Fruit fly (Drosophila melanogaster) whole organism, prepupa: ENCODE results near the gene Sas-4.

Experiments used
- Blimp-1 ChIP-seq: fragments of 200-800 bp; sonication (Bioruptor generic); optimal IDR thresholded peaks from 3 replicates; lab custom pipeline; 2017; ENCODE audit warnings: missing biosample characterization, missing genetic modification characterization, mild to moderate bottlenecking, moderate library complexity, missing genetic modification reagents
- CG10631 ChIP-seq: fragments of 200-800 bp; sonication (Bioruptor generic); optimal IDR thresholded peaks from 2 replicates; lab custom pipeline; 2016; ENCODE audit warnings: missing biosample characterization, missing genetic modification characterization
- CG11762 ChIP-seq: fragments of 200-800 bp; sonication (Bioruptor generic); optimal IDR thresholded peaks from 3 replicates; lab custom pipeline; 2016; ENCODE audit warnings: missing biosample characterization, missing genetic modification characterization; ENCODE audit not compliant: insufficient read depth
- CG11902 ChIP-seq: fragments of 200-800 bp; sonication (Bioruptor generic); optimal IDR thresholded peaks from 3 replicates; lab custom pipeline; 2016; ENCODE audit warnings: missing biosample characterization, missing genetic modification characterization
- CG1621 ChIP-seq: fragments of 200-800 bp; sonication (Bioruptor generic); optimal IDR thresholded peaks from 3 replicates; lab custom pipeline; 2018; ENCODE audit warnings: missing biosample characterization, mild to moderate bottlenecking, missing genetic modification characterization
- CG16779 ChIP-seq: fragments of 200-800 bp; sonication (Bioruptor generic); optimal IDR thresholded peaks from 3 replicates; lab custom pipeline; 2017; ENCODE audit warnings: missing biosample characterization, mild to moderate bottlenecking, missing genetic modification characterization
- CG3032 ChIP-seq: fragments of 200-800 bp; optimal IDR thresholded peaks from 2 replicates; lab custom pipeline; 2019; ENCODE audit warnings: missing biosample characterization, mild to moderate bottlenecking, missing genetic modification characterization, moderate library complexity
- CG31627 ChIP-seq: fragments of 200-800 bp; sonication (Bioruptor generic); optimal IDR thresholded peaks from 3 replicates; lab custom pipeline; 2016; ENCODE audit warnings: missing biosample characterization, missing genetic modification characterization
- CG32006 ChIP-seq: fragments of 200-800 bp; sonication (Bioruptor generic); optimal IDR thresholded peaks from 3 replicates; lab custom pipeline; 2017; ENCODE audit warnings: missing biosample characterization, mild to moderate bottlenecking, missing genetic modification characterization
- CG34406 ChIP-seq: fragments of 200-800 bp; sonication (Bioruptor generic); optimal IDR thresholded peaks from 3 replicates; lab custom pipeline; 2016; ENCODE audit warnings: missing biosample characterization, missing genetic modification characterization
- CG3919 ChIP-seq: fragments of 200-800 bp; sonication (Bioruptor generic); optimal IDR thresholded peaks from 3 replicates; lab custom pipeline; 2016; ENCODE audit warnings: missing biosample characterization, missing genetic modification characterization
- CG6163 ChIP-seq: fragments of 200-800 bp; sonication (Bioruptor generic); IDR thresholded peaks from 3 replicates; pipeline ENCODE4 v1.3.6; 2022; ENCODE audit warnings: missing biosample characterization, missing genetic modification characterization
- CG6276 ChIP-seq: fragments of 200-800 bp; sonication (Bioruptor generic); optimal IDR thresholded peaks from 2 replicates; lab custom pipeline; 2017; ENCODE audit warnings: missing biosample characterization, mild to moderate bottlenecking, missing genetic modification characterization
- CG6854 ChIP-seq: fragments of 200-800 bp; sonication (Bioruptor generic); optimal IDR thresholded peaks from 2 replicates; lab custom pipeline; 2017; ENCODE audit warnings: missing biosample characterization, mild to moderate bottlenecking, missing genetic modification characterization
- CG7368 ChIP-seq: fragments of 200-800 bp; sonication (Bioruptor generic); optimal IDR thresholded peaks from 3 replicates; lab custom pipeline; 2016; ENCODE audit warnings: missing biosample characterization, missing genetic modification characterization
- CG8319 ChIP-seq: fragments of 200-800 bp; sonication (Bioruptor generic); optimal IDR thresholded peaks from 3 replicates; lab custom pipeline; 2016; ENCODE audit warnings: missing biosample characterization, missing genetic modification characterization
- CG8632 ChIP-seq: fragments of 200-800 bp; sonication (Bioruptor generic); optimal IDR thresholded peaks from 3 replicates; lab custom pipeline; 2016; ENCODE audit warnings: missing biosample characterization, missing genetic modification characterization
- Eip78C ChIP-seq: fragments of 200-800 bp; sonication (Bioruptor generic); peaks from one replicate; lab custom pipeline; 2016; ENCODE audit warnings: missing biosample characterization, missing genetic modification characterization
- Ets96B ChIP-seq: fragments of 200-800 bp; optimal IDR thresholded peaks from 2 replicates; lab custom pipeline; 2019; ENCODE audit warnings: missing biosample characterization, mild to moderate bottlenecking, missing genetic modification characterization, moderate library complexity
- Hr38 ChIP-seq: sonication (Bioruptor generic); optimal IDR thresholded peaks from 2 replicates; lab custom pipeline; 2016; ENCODE audit warnings: missing biosample characterization, missing genetic modification characterization
- Hr39 ChIP-seq: fragments of 200-800 bp; sonication (Bioruptor generic); optimal IDR thresholded peaks from 2 replicates; lab custom pipeline; 2016; ENCODE audit warnings: missing biosample characterization, missing genetic modification characterization
- Hr4 ChIP-seq: fragments of 200-800 bp; sonication (Bioruptor generic); optimal IDR thresholded peaks from 3 replicates; lab custom pipeline; 2016; ENCODE audit warnings: missing biosample characterization, missing genetic modification characterization
- Lpt ChIP-seq: fragments of 200-800 bp; sonication (Bioruptor generic); optimal IDR thresholded peaks from 3 replicates; lab custom pipeline; 2016; ENCODE audit warnings: missing biosample characterization, missing genetic modification characterization
- Met ChIP-seq: fragments of 200-800 bp; sonication (Bioruptor generic); optimal IDR thresholded peaks from 3 replicates; lab custom pipeline; 2016; ENCODE audit warnings: missing biosample characterization, missing genetic modification characterization
- OdsH ChIP-seq: fragments of 200-800 bp; sonication (Bioruptor generic); optimal IDR thresholded peaks from 3 replicates; lab custom pipeline; 2016; ENCODE audit warnings: missing biosample characterization, missing genetic modification characterization
- Smox ChIP-seq: fragments of 200-800 bp; sonication (Bioruptor generic); optimal IDR thresholded peaks from 3 replicates; lab custom pipeline; 2016; ENCODE audit warnings: missing biosample characterization, missing genetic modification characterization
- dsx ChIP-seq: fragments of 200-800 bp; optimal IDR thresholded peaks from 3 replicates; lab custom pipeline; 2019; ENCODE audit warnings: missing biosample characterization, mild to moderate bottlenecking, missing genetic modification characterization, moderate library complexity; ENCODE audit not compliant: poor library complexity, severe bottlenecking
- eg ChIP-seq: fragments of 200-800 bp; sonication (Bioruptor generic); IDR thresholded peaks from 3 replicates; pipeline ENCODE4 v1.3.6; 2022; ENCODE audit warnings: missing biosample characterization, missing genetic modification characterization
- esn ChIP-seq: fragments of 200-800 bp; sonication (Bioruptor generic); optimal IDR thresholded peaks from 2 replicates; lab custom pipeline; 2016; ENCODE audit warnings: missing biosample characterization, mild to moderate bottlenecking, missing genetic modification characterization, moderate library complexity
- fd85E ChIP-seq: fragments of 200-800 bp; sonication (Bioruptor generic); optimal IDR thresholded peaks from 3 replicates; lab custom pipeline; 2016; ENCODE audit warnings: missing biosample characterization, missing genetic modification characterization
- fkh ChIP-seq: fragments of 200-800 bp; sonication (Bioruptor generic); optimal IDR thresholded peaks from 3 replicates; lab custom pipeline; 2017; ENCODE audit warnings: missing biosample characterization, mild to moderate bottlenecking, missing genetic modification characterization, moderate library complexity
- net ChIP-seq: fragments of 200-800 bp; sonication (Bioruptor generic); optimal IDR thresholded peaks from 3 replicates; lab custom pipeline; 2016; ENCODE audit warnings: missing biosample characterization, missing genetic modification characterization
- salr ChIP-seq, 2 experiments: fragments of 200-800 bp; sonication (Bioruptor generic); optimal IDR thresholded peaks; 3 replicates each; lab custom pipeline; 2016 to 2018; ENCODE audit warnings: missing biosample characterization in 2 of 2, missing genetic modification characterization in 2 of 2, mild to moderate bottlenecking in 1 of 2
- svp ChIP-seq: fragments of 200-800 bp; sonication (Bioruptor generic); peaks from one replicate; lab custom pipeline; 2016; ENCODE audit warnings: missing biosample characterization, missing genetic modification characterization
- topi ChIP-seq: fragments of 200-800 bp; sonication (Bioruptor generic); optimal IDR thresholded peaks from 3 replicates; lab custom pipeline; 2016; ENCODE audit warnings: missing biosample characterization, missing genetic modification characterization
- vri ChIP-seq: fragments of 200-800 bp; sonication (Bioruptor generic); optimal IDR thresholded peaks from 3 replicates; lab custom pipeline; 2016; ENCODE audit warnings: missing biosample characterization, mild to moderate bottlenecking, missing genetic modification characterization

Sas-4 gene

dm6 chr3R:7102853-7103833 lies 48.0 kb upstream of the Sas-4 start (continued):
- TF ChIP-seq eg (GFP tag; lab: Robert Waterston, UW) (0 out of 3 replicates have a peak, but pooled peaks have one; percentile 29), fkh (GFP tag; lab: Kevin White, UChicago) (peak; percentile 78), net (GFP tag; lab: Kevin White, UChicago) (peak; percentile 5), CG3919 (GFP tag; lab: Kevin White, UChicago) (peak; percentile 16), CG6163 (peak; percentile 44; the same call in 2 of the 3 replicates), topi (GFP tag; lab: Kevin White, UChicago) (no peak), CG6276 (GFP tag; lab: Kevin White, UChicago) (no peak), CG32006 (GFP tag; lab: Kevin White, UChicago) (no peak), CG1621 (tag; lab: Kevin White, UChicago) (peak; percentile 24), Hr39 (GFP tag; lab: Kevin White, UChicago) (no peak), Hr38 (GFP tag; lab: Kevin White, UChicago) (no peak), CG8632 (GFP tag; lab: Kevin White, UChicago) (no peak), fd85E (GFP tag; lab: Kevin White, UChicago) (no peak), CG31627 (GFP tag; lab: Kevin White, UChicago) (no peak), CG11762 (GFP tag; lab: Kevin White, UChicago) (no peak), salr (GFP tag; optimal IDR thresholded peaks at IDR 0.05; lab: Kevin White, UChicago) (no peak), vri (GFP tag; lab: Kevin White, UChicago) (peak; percentile 8), CG16779 (tag; lab: Kevin White, UChicago) (peak; percentile 6), CG8319 (no peak), CG6854 (GFP tag; lab: Kevin White, UChicago) (peak; percentile 8)

dm6 chr3R:7104308-7104707 lies 46.9 kb upstream of the Sas-4 start:
- peak; percentile 14 for TF ChIP-seq svp
- no peak for TF ChIP-seq CG6854 (GFP tag; lab: Kevin White, UChicago)

dm6 chr3R:7105503-7106164 lies 45.5 kb upstream of the Sas-4 start:
- TF ChIP-seq CG34406 (GFP tag; lab: Kevin White, UChicago) (no peak), CG10631 (GFP tag; lab: Kevin White, UChicago) (no peak), OdsH (GFP tag; lab: Kevin White, UChicago) (no peak), CG32006 (GFP tag; lab: Kevin White, UChicago) (no peak), CG16779 (tag; lab: Kevin White, UChicago) (no peak), CG8319 (no peak), CG7368 (GFP tag; lab: Kevin White, UChicago) (no peak)
- TF ChIP-seq, all 60 proteins: peak for 0

dm6 chr3R:7107713-7108588 lies 43.2 kb upstream of the Sas-4 start:
- no peak for TF ChIP-seq Lpt
- peak; percentile 38 for TF ChIP-seq Hr4
- peak; percentile 9 for TF ChIP-seq CG10631 (GFP tag; lab: Kevin White, UChicago)
- TF ChIP-seq Smox = peak; percentile 6
- peak; percentile 35 for TF ChIP-seq fkh (GFP tag; lab: Kevin White, UChicago)
- TF ChIP-seq Eip78C (GFP tag; lab: Kevin White, UChicago) = peak; percentile 80
- peak; percentile 11 for TF ChIP-seq CG6276 (GFP tag; lab: Kevin White, UChicago)
- peak; percentile 1 for TF ChIP-seq CG8632 (GFP tag; lab: Kevin White, UChicago)
- peak; percentile 80 for TF ChIP-seq dsx
- TF ChIP-seq Hr39 (GFP tag; lab: Kevin White, UChicago) = peak; percentile 19
- TF ChIP-seq CG6163 = no peak
- TF ChIP-seq esn (GFP tag; lab: Kevin White, UChicago) = peak; percentile 7
- TF ChIP-seq svp = peak; percentile 75
- TF ChIP-seq vri (GFP tag; lab: Kevin White, UChicago) = peak; percentile 38
- TF ChIP-seq Blimp-1 (GFP tag; lab: Kevin White, UChicago) = no peak
- TF ChIP-seq Met = peak; percentile 7
- TF ChIP-seq CG11902 (GFP tag; lab: Kevin White, UChicago) = no peak
- TF ChIP-seq CG1621 (tag; lab: Kevin White, UChicago) = peak; percentile 44
- TF ChIP-seq CG3919 (GFP tag; lab: Kevin White, UChicago) = no peak
- peak; percentile 12 for TF ChIP-seq Ets96B
- TF ChIP-seq CG3032 (tag; lab: Kevin White, UChicago) = peak; percentile 24
